Worm (Caenorhabditis elegans) whole organism, young adult: Measurements from ENCODE around the gene glb-14.

Experiments used
- B0035.1 ChIP-seq: sonication (generic microtip); optimal IDR thresholded peaks from 2 replicates; lab custom pipeline; 2016; ENCODE audit warnings: missing genetic modification characterization, mild to moderate bottlenecking, missing compliant biosample characterization, missing genotype, missing genetic modification reagents
- B0336.3 ChIP-seq: fragments of 200-800 bp; sonication (Bioruptor generic); IDR thresholded peaks from 2 replicates; pipeline ENCODE4 v1.3.6; 2022; ENCODE audit warnings: missing genetic modification characterization, missing compliant biosample characterization
- F22D6.2 ChIP-seq: sonication (generic microtip); optimal IDR thresholded peaks from 2 replicates; lab custom pipeline; 2016; ENCODE audit warnings: mild to moderate bottlenecking, missing genetic modification characterization, missing compliant biosample characterization
- F23B12.7 ChIP-seq: sonication (generic microtip); optimal IDR thresholded peaks from 2 replicates; lab custom pipeline; 2017; ENCODE audit warnings: missing genetic modification characterization, mild to moderate bottlenecking, missing compliant biosample characterization, antibody characterized with exemption, moderate library complexity; ENCODE audit not compliant: insufficient read depth
- F55B11.4 ChIP-seq: sonication (generic microtip); optimal IDR thresholded peaks from 2 replicates; lab custom pipeline; 2016; ENCODE audit warnings: missing compliant biosample characterization, missing genetic modification characterization, borderline replicate concordance; ENCODE audit not compliant: insufficient read depth
- F57C9.4 ChIP-seq: sonication (generic microtip); optimal IDR thresholded peaks from 2 replicates; lab custom pipeline; 2017; ENCODE audit warnings: mild to moderate bottlenecking, missing genetic modification characterization, missing compliant biosample characterization
- K11D2.4 ChIP-seq: fragments of 200-800 bp; sonication (Bioruptor generic); IDR thresholded peaks from 2 replicates; pipeline ENCODE4 v1.3.6; 2022; ENCODE audit warnings: missing genetic modification reagents, missing genetic modification characterization, missing compliant biosample characterization
- K12H6.12 ChIP-seq: fragments of 200-800 bp; sonication (Bioruptor generic); optimal IDR thresholded peaks from 2 replicates; lab custom pipeline; 2018; ENCODE audit warnings: mild to moderate bottlenecking, missing genetic modification characterization, missing compliant biosample characterization
- T07F8.4 ChIP-seq: sonication (generic microtip); optimal IDR thresholded peaks from 2 replicates; lab custom pipeline; 2016; ENCODE audit warnings: mild to moderate bottlenecking, missing genetic modification characterization, moderate library complexity, missing compliant biosample characterization
- Y53G8AR.9 ChIP-seq: fragments of 200-800 bp; sonication (Bioruptor generic); conservative IDR thresholded peaks from 2 replicates; pipeline ENCODE4 v1.3.6; 2022; ENCODE audit warnings: missing genetic modification reagents, missing genetic modification characterization, missing compliant biosample characterization
- ama-1 ChIP-seq, 3 experiments: fragments of 150-350 bp in 1 of 3; sonication (generic microtip) in 2 of 3; optimal IDR thresholded peaks; 2 replicates each; lab custom pipeline; 2014 to 2018; ENCODE audit warnings: missing biosample characterization in 2 of 3, missing genetic modification characterization in 2 of 3, missing genetic modification reagents in 2 of 3
- aptf-3 ChIP-seq: fragments of 200-800 bp; sonication (Bioruptor generic); IDR thresholded peaks from 2 replicates; pipeline ENCODE4 v1.3.6; 2022; ENCODE audit warnings: missing genetic modification characterization, missing compliant biosample characterization
- atf-7 ChIP-seq: sonication (generic microtip); optimal IDR thresholded peaks from 2 replicates; lab custom pipeline; 2017; ENCODE audit warnings: mild to moderate bottlenecking, missing genetic modification characterization, missing compliant biosample characterization
- athp-1 ChIP-seq: sonication (generic microtip); optimal IDR thresholded peaks from 2 replicates; lab custom pipeline; 2017; ENCODE audit warnings: mild to moderate bottlenecking, missing genetic modification characterization, missing compliant biosample characterization
- bed-2 ChIP-seq: fragments of 200-800 bp; sonication (Bioruptor generic); IDR thresholded peaks from 2 replicates; pipeline ENCODE4 v1.3.6; 2022; ENCODE audit warnings: missing genetic modification reagents, missing genetic modification characterization, missing compliant biosample characterization
- ceh-58 ChIP-seq: fragments of 200-800 bp; sonication (Bioruptor generic); IDR thresholded peaks from 2 replicates; pipeline ENCODE4 v1.3.6; 2022; ENCODE audit warnings: missing genetic modification characterization, missing compliant biosample characterization
- ceh-79 ChIP-seq: sonication (generic microtip); optimal IDR thresholded peaks from 2 replicates; lab custom pipeline; 2017; ENCODE audit warnings: mild to moderate bottlenecking, missing genetic modification characterization, missing compliant biosample characterization
- dpl-1 ChIP-seq: fragments of 150-350 bp; optimal IDR thresholded peaks from 2 replicates; lab custom pipeline; 2014; ENCODE audit warnings: missing biosample characterization, missing genetic modification reagents, missing genetic modification characterization
- efl-1 ChIP-seq: fragments of 150-350 bp; optimal IDR thresholded peaks from 2 replicates; lab custom pipeline; 2014; ENCODE audit warnings: missing biosample characterization, missing genetic modification reagents, missing genetic modification characterization
- egl-44 ChIP-seq: fragments of 200-800 bp; sonication (Bioruptor generic); IDR thresholded peaks from 2 replicates; pipeline ENCODE4 v1.3.6; 2022; ENCODE audit warnings: missing genetic modification reagents, missing genetic modification characterization, missing compliant biosample characterization
- fkh-3 ChIP-seq: sonication (generic microtip); optimal IDR thresholded peaks from 2 replicates; lab custom pipeline; 2016; ENCODE audit warnings: mild to moderate bottlenecking, missing genetic modification characterization, missing compliant biosample characterization
- him-1 ChIP-seq: sonication (generic microtip); optimal IDR thresholded peaks from 2 replicates; lab custom pipeline; 2016; ENCODE audit warnings: missing genotype, missing genetic modification reagents, missing genetic modification characterization, missing compliant biosample characterization
- hlh-26 ChIP-seq: fragments of 200-800 bp; sonication (Bioruptor generic); conservative IDR thresholded peaks from 2 replicates; pipeline ENCODE4 v1.3.6; 2022; ENCODE audit warnings: missing genetic modification reagents, missing genetic modification characterization, missing compliant biosample characterization
- hmg-20 ChIP-seq: fragments of 200-800 bp; sonication (Bioruptor generic); IDR thresholded peaks from 2 replicates; pipeline ENCODE4 v1.3.6; 2022; ENCODE audit warnings: missing genetic modification reagents, missing genetic modification characterization, missing compliant biosample characterization
- hrde-1 ChIP-seq: sonication (generic microtip); optimal IDR thresholded peaks from 2 replicates; lab custom pipeline; 2016; ENCODE audit warnings: missing genetic modification characterization, mild to moderate bottlenecking, missing compliant biosample characterization, moderate library complexity, missing genotype, missing genetic modification reagents, borderline replicate concordance
- let-607 ChIP-seq, 2 experiments: fragments of 200-800 bp in 1 of 2; sonication (Bioruptor generic) in 1 of 2; sonication (generic microtip) in 1 of 2; optimal IDR thresholded peaks; 2 replicates each; lab custom pipeline; 2016 to 2018; ENCODE audit warnings: mild to moderate bottlenecking in 2 of 2, missing compliant biosample characterization in 2 of 2, missing genetic modification characterization in 2 of 2, moderate library complexity in 2 of 2, missing genotype in 1 of 2
- lin-26 ChIP-seq: fragments of 200-800 bp; sonication (Bioruptor generic); IDR thresholded peaks from 2 replicates; pipeline ENCODE4 v1.3.6; 2022; ENCODE audit warnings: missing genetic modification reagents, missing genetic modification characterization, missing compliant biosample characterization
- lin-35 ChIP-seq, 3 experiments: fragments of 150-350 bp in 2 of 3; sonication (generic microtip) in 1 of 3; optimal IDR thresholded peaks; 2 replicates each; lab custom pipeline; 2014 to 2018; ENCODE audit warnings: missing biosample characterization in 3 of 3, missing genetic modification characterization in 3 of 3, missing genetic modification reagents in 3 of 3
- lsy-27 ChIP-seq: sonication (generic microtip); optimal IDR thresholded peaks from 2 replicates; lab custom pipeline; 2017; ENCODE audit warnings: missing genetic modification characterization, mild to moderate bottlenecking, missing compliant biosample characterization, antibody characterized with exemption, missing genotype, borderline replicate concordance; ENCODE audit not compliant: insufficient read depth
- madf-10 ChIP-seq: sonication (generic microtip); optimal IDR thresholded peaks from 2 replicates; lab custom pipeline; 2016; ENCODE audit warnings: mild to moderate bottlenecking, missing genetic modification characterization, missing compliant biosample characterization
- mel-28 ChIP-seq: sonication (generic microtip); optimal IDR thresholded peaks from 2 replicates; lab custom pipeline; 2016; ENCODE audit warnings: borderline replicate concordance, mild to moderate bottlenecking, missing genetic modification characterization, missing compliant biosample characterization
- nfya-1 ChIP-seq: sonication (generic microtip); optimal IDR thresholded peaks from 2 replicates; lab custom pipeline; 2017; ENCODE audit warnings: antibody characterized with exemption, missing compliant biosample characterization, missing genetic modification characterization, borderline replicate concordance; ENCODE audit not compliant: insufficient read depth
- nfya-2 ChIP-seq: fragments of 200-800 bp; sonication (Bioruptor generic); IDR thresholded peaks from 2 replicates; pipeline ENCODE4 v1.3.6; 2022; ENCODE audit warnings: missing genetic modification reagents, missing genetic modification characterization, missing compliant biosample characterization
- nfyb-1 ChIP-seq: fragments of 200-800 bp; sonication (Bioruptor generic); IDR thresholded peaks from 2 replicates; pipeline ENCODE4 v1.3.6; 2022; ENCODE audit warnings: missing genetic modification reagents, missing genetic modification characterization, missing compliant biosample characterization
- nhr-179 ChIP-seq: sonication (generic microtip); optimal IDR thresholded peaks from 2 replicates; lab custom pipeline; 2016; ENCODE audit warnings: mild to moderate bottlenecking, missing genetic modification characterization, missing compliant biosample characterization
- nhr-80 ChIP-seq: sonication (generic microtip); optimal IDR thresholded peaks from 2 replicates; lab custom pipeline; 2016; ENCODE audit warnings: missing genetic modification characterization, missing compliant biosample characterization
- pha-4 ChIP-seq: fragments of 150-350 bp; sonication (generic microtip); optimal IDR thresholded peaks from 2 replicates; lab custom pipeline; 2014; ENCODE audit warnings: missing biosample characterization, missing genetic modification reagents, missing genetic modification characterization
- rcor-1 ChIP-seq: fragments of 200-800 bp; sonication (Bioruptor generic); IDR thresholded peaks from 2 replicates; pipeline ENCODE4 v1.3.6; 2022; ENCODE audit warnings: missing genetic modification reagents, missing genetic modification characterization, missing compliant biosample characterization
- repo-1 ChIP-seq: sonication (generic microtip); optimal IDR thresholded peaks from 2 replicates; lab custom pipeline; 2017; ENCODE audit warnings: mild to moderate bottlenecking, missing genetic modification characterization, missing compliant biosample characterization
- rpc-1 ChIP-seq, 2 experiments: fragments of 150-350 bp in 1 of 2; sonication (generic microtip) in 1 of 2; optimal IDR thresholded peaks; 2 replicates each; lab custom pipeline; 2014 to 2018; ENCODE audit warnings: missing biosample characterization in 1 of 2, missing genetic modification characterization in 1 of 2, missing genetic modification reagents in 1 of 2, missing genotype in 1 of 2
- snpc-1.1 ChIP-seq: sonication (generic microtip); optimal IDR thresholded peaks from 2 replicates; lab custom pipeline; 2017; ENCODE audit warnings: missing genetic modification characterization, mild to moderate bottlenecking, missing compliant biosample characterization, antibody characterized with exemption, moderate library complexity, missing genotype, missing genetic modification reagents; ENCODE audit not compliant: insufficient read depth
- sptf-2 ChIP-seq: fragments of 200-800 bp; sonication (Bioruptor generic); optimal IDR thresholded peaks from 2 replicates; lab custom pipeline; 2018; ENCODE audit warnings: mild to moderate bottlenecking, missing genetic modification characterization, missing compliant biosample characterization
- tbp1 ChIP-seq: fragments of 200-800 bp; sonication (Bioruptor generic); optimal IDR thresholded peaks from 2 replicates; lab custom pipeline; 2018; ENCODE audit warnings: mild to moderate bottlenecking, missing genetic modification characterization, missing compliant biosample characterization
- unc-62 ChIP-seq: fragments of 150-350 bp; optimal IDR thresholded peaks from 2 replicates; lab custom pipeline; 2014; ENCODE audit warnings: missing biosample characterization, missing genetic modification reagents, missing genetic modification characterization
- zfh-2 ChIP-seq: fragments of 200-800 bp; sonication (Bioruptor generic); conservative IDR thresholded peaks from 2 replicates; pipeline ENCODE4 v1.3.6; 2022; ENCODE audit warnings: missing genetic modification reagents, missing genetic modification characterization, missing compliant biosample characterization
- ztf-25 ChIP-seq: fragments of 200-800 bp; sonication (Bioruptor generic); IDR thresholded peaks from 2 replicates; pipeline ENCODE4 v1.3.6; 2022; ENCODE audit warnings: missing genetic modification reagents, missing genetic modification characterization, missing compliant biosample characterization
- ztf-3 ChIP-seq: fragments of 200-800 bp; sonication (Bioruptor generic); optimal IDR thresholded peaks from 2 replicates; lab custom pipeline; 2018; ENCODE audit warnings: mild to moderate bottlenecking, missing genetic modification characterization, missing compliant biosample characterization
- ztf-6 ChIP-seq: fragments of 200-800 bp; sonication (Bioruptor generic); IDR thresholded peaks from 2 replicates; pipeline ENCODE4 v1.3.6; 2022; ENCODE audit warnings: missing genetic modification reagents, missing genetic modification characterization, missing compliant biosample characterization

Gene glb-14

DNA sequence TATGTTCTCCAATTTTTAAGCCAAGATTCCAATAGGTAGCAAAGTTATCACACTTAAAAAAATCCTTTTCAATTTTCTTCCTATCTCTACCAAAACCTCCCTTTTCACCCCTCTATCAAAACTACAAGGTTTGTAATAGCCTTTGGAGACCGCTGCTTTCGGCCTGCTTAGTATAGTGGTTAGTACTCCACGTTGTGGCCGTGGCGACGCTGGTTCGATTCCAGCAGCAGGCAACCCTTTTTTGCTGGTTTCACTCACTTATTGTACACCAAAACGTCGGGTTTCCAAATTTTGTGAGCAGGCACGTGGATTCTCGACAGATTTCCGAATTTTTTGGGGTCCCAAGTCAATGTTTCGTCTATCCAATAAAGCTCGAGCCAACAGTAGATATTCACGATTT lies 9.1 kb upstream of the glb-14 start (continued):
- TF ChIP-seq B0336.3 (GFP tag; lab: Robert Waterston, UW) = no peak
- TF ChIP-seq fkh-3 = no peak
- no peak for TF ChIP-seq zfh-2 (GFP tag; lab: Robert Waterston, UW)
- peak; percentile 63 for TF ChIP-seq him-1 (tag; lab: Kevin White, UChicago)
- TF ChIP-seq ceh-58 (GFP tag; lab: Robert Waterston, UW) = no peak
- no peak for TF ChIP-seq aptf-3 (GFP tag; lab: Robert Waterston, UW)
- TF ChIP-seq K12H6.12 = no peak
- TF ChIP-seq F55B11.4 (tag; lab: Kevin White, UChicago) = no peak
- no peak for TF ChIP-seq F57C9.4 (tag; lab: Kevin White, UChicago)
- no peak for TF ChIP-seq madf-10
- TF ChIP-seq rpc-1 (optimal IDR thresholded peaks at IDR 0.05; lab: Kevin White, UChicago) = peak; percentile 67
- TF ChIP-seq rpc-1 (tag; optimal IDR thresholded peaks at IDR 0.05; lab: Kevin White, UChicago) = peak; percentile 77
- TF ChIP-seq dpl-1 (GFP tag; lab: Kevin White, UChicago) = no peak
- TF ChIP-seq nfya-1 (tag; lab: Kevin White, UChicago) = no peak
- no peak for TF ChIP-seq ceh-79 (tag; lab: Kevin White, UChicago)
- no peak for TF ChIP-seq mel-28 (tag; lab: Kevin White, UChicago)
- TF ChIP-seq F22D6.2 (tag; lab: Kevin White, UChicago) = no peak
- TF ChIP-seq let-607 (tag; optimal IDR thresholded peaks at IDR 0.05; lab: Kevin White, UChicago) = no peak
- TF ChIP-seq B0035.1 (tag; lab: Kevin White, UChicago) = no peak
- TF ChIP-seq snpc-1.1 = no peak
- no peak for TF ChIP-seq hrde-1 (tag; lab: Kevin White, UChicago)
- TF ChIP-seq egl-44 (GFP tag; lab: Robert Waterston, UW) = no peak
- TF ChIP-seq athp-1 = peak; percentile 9
- no peak for TF ChIP-seq T07F8.4 (tag; lab: Kevin White, UChicago)
- no peak for TF ChIP-seq bed-2
- TF ChIP-seq nfyb-1 = no peak
- no peak for TF ChIP-seq nfya-2 (GFP tag; lab: Robert Waterston, UW)
- TF ChIP-seq ztf-3 (GFP tag; lab: Kevin White, UChicago) = no peak
- TF ChIP-seq K11D2.4 (GFP tag; lab: Robert Waterston, UW) = no peak
- TF ChIP-seq ztf-6 = no peak
- no peak for TF ChIP-seq hmg-20 (GFP tag; lab: Robert Waterston, UW)
- TF ChIP-seq F23B12.7 = peak; percentile 20
- peak; percentile 95 for TF ChIP-seq tbp1 (GFP tag; lab: Kevin White, UChicago)
- TF ChIP-seq lin-26 (GFP tag; lab: Robert Waterston, UW) = peak; percentile 77; the same call in 1 of the 2 replicates
- TF ChIP-seq lin-35 (GFP tag; optimal IDR thresholded peaks at IDR 0.05; lab: Kevin White, UChicago) = no peak
- TF ChIP-seq lsy-27 (tag; lab: Kevin White, UChicago) = peak; percentile 22
- TF ChIP-seq rcor-1 (GFP tag; lab: Robert Waterston, UW) = no peak
- TF ChIP-seq Y53G8AR.9 (GFP tag; lab: Robert Waterston, UW) = no peak
- TF ChIP-seq atf-7 = no peak
- no peak for TF ChIP-seq nhr-179 (tag; lab: Kevin White, UChicago)
- TF ChIP-seq ztf-25 (GFP tag; lab: Robert Waterston, UW) = 0 out of 2 replicates have a peak, but pooled peaks have one; percentile 44
- TF ChIP-seq ama-1 (optimal IDR thresholded peaks at IDR 0.05; lab: Kevin White, UChicago) = no peak
- TF ChIP-seq ama-1 (GFP tag; optimal IDR thresholded peaks at IDR 0.05; lab: Kevin White, UChicago) = no peak
- TF ChIP-seq unc-62 (GFP tag; lab: Kevin White, UChicago) = no peak
- no peak for TF ChIP-seq nhr-80 (tag; lab: Kevin White, UChicago)
- no peak for TF ChIP-seq hlh-26 (GFP tag; lab: Robert Waterston, UW)
- no peak for TF ChIP-seq efl-1
- no peak for TF ChIP-seq pha-4 (tag; lab: Kevin White, UChicago)
- TF ChIP-seq sptf-2 (GFP tag; lab: Kevin White, UChicago) = no peak
- no peak for TF ChIP-seq repo-1 (tag; lab: Kevin White, UChicago)
